Fruit fly (Drosophila melanogaster) whole organism, pupa: ENCODE measurements around the gene CG14221.
A peak's percentile ranks its signal among the peaks of the same experiment; 100 is the strongest.

Experiments used
- CG10348 ChIP-seq: fragments of 200-800 bp; sonication (Bioruptor generic); IDR thresholded peaks from 2 replicates; pipeline ENCODE4 v1.3.6; 2022; ENCODE audit warnings: missing biosample characterization, missing genetic modification characterization
- CG12605 ChIP-seq: fragments of 200-800 bp; sonication (Bioruptor generic); IDR thresholded peaks from 2 replicates; pipeline ENCODE4 v1.3.6; 2022; ENCODE audit warnings: missing biosample characterization, missing genetic modification characterization
- CG13204 ChIP-seq: fragments of 200-800 bp; sonication (Bioruptor generic); optimal IDR thresholded peaks from 2 replicates; lab custom pipeline; 2018; ENCODE audit warnings: missing biosample characterization, mild to moderate bottlenecking, missing genetic modification characterization, moderate library complexity
- CG14655 ChIP-seq: fragments of 200-800 bp; sonication (Bioruptor generic); optimal IDR thresholded peaks from 3 replicates; lab custom pipeline; 2017; ENCODE audit warnings: mild to moderate bottlenecking, missing biosample characterization, missing genetic modification reagents, missing genetic modification characterization
- CG15710 ChIP-seq: fragments of 200-800 bp; sonication (Bioruptor generic); optimal IDR thresholded peaks from 2 replicates; lab custom pipeline; 2018; ENCODE audit warnings: missing biosample characterization, mild to moderate bottlenecking, missing genetic modification characterization, moderate library complexity
- CG17806 ChIP-seq: fragments of 200-800 bp; sonication (Bioruptor generic); optimal IDR thresholded peaks from 2 replicates; lab custom pipeline; 2018; ENCODE audit warnings: missing biosample characterization, mild to moderate bottlenecking, missing genetic modification characterization, moderate library complexity
- CG32121 ChIP-seq: fragments of 200-800 bp; sonication (Bioruptor generic); IDR thresholded peaks from 2 replicates; pipeline ENCODE4 v1.3.6; 2022; ENCODE audit warnings: missing biosample characterization, missing genetic modification characterization
- CG34367 ChIP-seq: fragments of 200-800 bp; sonication (Bioruptor generic); optimal IDR thresholded peaks from 2 replicates; lab custom pipeline; 2018; ENCODE audit warnings: missing biosample characterization, mild to moderate bottlenecking, missing genetic modification characterization
- CG4496 ChIP-seq: fragments of 200-800 bp; sonication (Bioruptor generic); IDR thresholded peaks from 3 replicates; pipeline ENCODE4 v1.3.6; 2022; ENCODE audit warnings: missing biosample characterization, missing genetic modification characterization
- CG8159 ChIP-seq: fragments of 200-800 bp; sonication (Bioruptor generic); optimal IDR thresholded peaks from 3 replicates; lab custom pipeline; 2018; ENCODE audit warnings: missing biosample characterization, mild to moderate bottlenecking, missing genetic modification characterization, moderate library complexity
- CG8301 ChIP-seq: fragments of 200-800 bp; sonication (Bioruptor generic); optimal IDR thresholded peaks from 2 replicates; lab custom pipeline; 2018; ENCODE audit warnings: missing biosample characterization, mild to moderate bottlenecking, missing genetic modification characterization
- CG9948 ChIP-seq: fragments of 200-800 bp; sonication (Bioruptor generic); optimal IDR thresholded peaks from 2 replicates; lab custom pipeline; 2018; ENCODE audit warnings: missing biosample characterization, mild to moderate bottlenecking, missing genetic modification characterization, moderate library complexity
- D1 ChIP-seq: fragments of 200-800 bp; sonication (Bioruptor generic); optimal IDR thresholded peaks from 2 replicates; lab custom pipeline; 2018; ENCODE audit warnings: missing biosample characterization, mild to moderate bottlenecking, missing genetic modification characterization, moderate library complexity
- EcR ChIP-seq: fragments of 200-800 bp; sonication (Bioruptor generic); optimal IDR thresholded peaks from 3 replicates; lab custom pipeline; 2019; ENCODE audit warnings: missing biosample characterization, missing genetic modification characterization, mild to moderate bottlenecking, moderate library complexity, missing genetic modification reagents
- Ets98B ChIP-seq: fragments of 200-800 bp; sonication (Bioruptor generic); IDR thresholded peaks from 2 replicates; pipeline ENCODE4 v1.3.6; 2022; ENCODE audit warnings: missing biosample characterization, missing genetic modification characterization
- Pif1A ChIP-seq: fragments of 200-800 bp; sonication (Bioruptor generic); optimal IDR thresholded peaks from 3 replicates; lab custom pipeline; 2016; ENCODE audit warnings: missing biosample characterization, missing genetic modification characterization
- Pif1B ChIP-seq: fragments of 200-800 bp; sonication (Bioruptor generic); optimal IDR thresholded peaks from 3 replicates; lab custom pipeline; 2016; ENCODE audit warnings: missing biosample characterization, missing genetic modification characterization
- Snoo ChIP-seq: fragments of 200-800 bp; sonication (Bioruptor generic); optimal IDR thresholded peaks from 3 replicates; lab custom pipeline; 2017; ENCODE audit warnings: missing biosample characterization, mild to moderate bottlenecking, missing genetic modification characterization, inconsistent platforms
- fd96Ca ChIP-seq: fragments of 200-800 bp; sonication (Bioruptor generic); IDR thresholded peaks from 3 replicates; pipeline ENCODE4 v1.3.6; 2022; ENCODE audit warnings: missing biosample characterization, missing genetic modification characterization
- gl ChIP-seq: fragments of 200-800 bp; sonication (Bioruptor generic); optimal IDR thresholded peaks from 2 replicates; lab custom pipeline; 2018; ENCODE audit warnings: missing biosample characterization, mild to moderate bottlenecking, missing genetic modification characterization
- rn ChIP-seq: fragments of 200-800 bp; sonication (Bioruptor generic); IDR thresholded peaks from 2 replicates; pipeline ENCODE4 v1.3.6; 2022; ENCODE audit warnings: missing biosample characterization, missing genetic modification characterization

The CG14221 gene

DNA sequence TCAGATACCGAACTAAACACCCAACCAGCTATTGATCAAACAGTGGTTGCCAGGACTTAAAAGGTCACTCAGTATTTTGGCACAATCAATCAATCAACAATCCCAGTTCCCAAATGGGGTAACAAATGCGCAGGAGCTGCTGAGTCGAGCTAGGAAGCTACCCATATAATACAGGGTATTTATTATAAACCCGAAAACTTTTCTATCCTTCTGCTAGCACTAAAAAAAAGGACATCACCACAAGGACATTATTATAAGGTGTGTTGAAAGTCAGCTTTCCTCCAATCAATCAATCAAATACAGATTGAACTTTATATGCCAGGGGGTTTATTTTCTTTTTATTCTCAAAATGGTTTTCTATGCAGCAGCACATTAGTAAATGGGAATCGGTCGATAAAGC lies at the start of gene CG14221:
TSS of gene CG14221 (minus strand) at position 101 of the 400 bp plus-strand sequence.
- no peak for TF ChIP-seq CG13204 (GFP tag; lab: Kevin White, UChicago)
- no peak for TF ChIP-seq Pif1A (GFP tag; lab: Kevin White, UChicago)
- TF ChIP-seq Snoo (tag; lab: Kevin White, UChicago) = no peak
- TF ChIP-seq CG17806 (tag; lab: Kevin White, UChicago) = no peak
- TF ChIP-seq rn (GFP tag; lab: Robert Waterston, UW) = no peak
- no peak for TF ChIP-seq CG32121
- TF ChIP-seq Pif1B (GFP tag; lab: Kevin White, UChicago) = no peak
- TF ChIP-seq CG9948 (tag; lab: Kevin White, UChicago) = no peak
- no peak for TF ChIP-seq fd96Ca (GFP tag; lab: Robert Waterston, UW)

DNA sequence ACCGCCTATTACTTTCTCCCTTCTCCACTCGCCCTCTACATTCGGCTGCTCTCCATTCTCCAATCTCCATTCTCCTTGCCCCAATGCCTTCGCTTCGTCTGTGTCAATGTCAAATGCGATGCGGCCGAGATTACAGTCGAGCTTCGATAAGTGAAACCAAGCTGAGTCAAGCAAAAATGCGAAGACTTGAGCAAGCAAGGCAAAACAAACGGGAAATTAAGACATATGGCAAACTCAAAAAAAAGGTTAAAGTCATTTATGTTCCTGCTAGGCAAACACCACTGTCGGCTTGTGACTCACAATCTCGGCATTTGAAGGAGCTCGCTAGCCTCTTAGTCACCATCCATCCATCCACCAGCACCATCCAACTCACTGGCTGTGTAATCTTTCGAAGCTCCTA lies 47.4 kb upstream of the CG14221 start:
- peak; percentile 93 for TF ChIP-seq CG8301 (tag; lab: Kevin White, UChicago)
- TF ChIP-seq CG10348 (GFP tag; lab: Robert Waterston, UW) = peak; percentile 87
- TF ChIP-seq EcR (GFP tag; lab: Kevin White, UChicago) = peak; percentile 75
- TF ChIP-seq rn (GFP tag; lab: Robert Waterston, UW) = peak; percentile 92
- TF ChIP-seq CG8159 (tag; lab: Kevin White, UChicago) = peak; percentile 95
- TF ChIP-seq CG17806 (tag; lab: Kevin White, UChicago) = peak; percentile 97
- TF ChIP-seq D1 (tag; lab: Kevin White, UChicago) = no peak
- peak; percentile 98 for TF ChIP-seq CG15710 (tag; lab: Kevin White, UChicago)
- TF ChIP-seq Pif1A (GFP tag; lab: Kevin White, UChicago) = peak; percentile 98
- TF ChIP-seq Snoo (tag; lab: Kevin White, UChicago) = peak; percentile 99
- TF ChIP-seq fd96Ca (GFP tag; lab: Robert Waterston, UW) = peak; percentile 98
- TF ChIP-seq gl (tag; lab: Kevin White, UChicago) = peak; percentile 96
- TF ChIP-seq CG34367 (tag; lab: Kevin White, UChicago) = peak; percentile 98
- TF ChIP-seq CG13204 (GFP tag; lab: Kevin White, UChicago) = peak; percentile 96
- peak; percentile 97 for TF ChIP-seq Ets98B (GFP tag; lab: Robert Waterston, UW)
- peak; percentile 96 for TF ChIP-seq CG9948 (tag; lab: Kevin White, UChicago)
- peak; percentile 96 for TF ChIP-seq CG12605 (GFP tag; lab: Robert Waterston, UW)
- peak; percentile 99 for TF ChIP-seq Pif1B (GFP tag; lab: Kevin White, UChicago)
- peak; percentile 95 for TF ChIP-seq CG14655 (GFP tag; lab: Kevin White, UChicago)
- TF ChIP-seq CG4496 = peak; percentile 97
- TF ChIP-seq CG32121 = peak; percentile 94

DNA sequence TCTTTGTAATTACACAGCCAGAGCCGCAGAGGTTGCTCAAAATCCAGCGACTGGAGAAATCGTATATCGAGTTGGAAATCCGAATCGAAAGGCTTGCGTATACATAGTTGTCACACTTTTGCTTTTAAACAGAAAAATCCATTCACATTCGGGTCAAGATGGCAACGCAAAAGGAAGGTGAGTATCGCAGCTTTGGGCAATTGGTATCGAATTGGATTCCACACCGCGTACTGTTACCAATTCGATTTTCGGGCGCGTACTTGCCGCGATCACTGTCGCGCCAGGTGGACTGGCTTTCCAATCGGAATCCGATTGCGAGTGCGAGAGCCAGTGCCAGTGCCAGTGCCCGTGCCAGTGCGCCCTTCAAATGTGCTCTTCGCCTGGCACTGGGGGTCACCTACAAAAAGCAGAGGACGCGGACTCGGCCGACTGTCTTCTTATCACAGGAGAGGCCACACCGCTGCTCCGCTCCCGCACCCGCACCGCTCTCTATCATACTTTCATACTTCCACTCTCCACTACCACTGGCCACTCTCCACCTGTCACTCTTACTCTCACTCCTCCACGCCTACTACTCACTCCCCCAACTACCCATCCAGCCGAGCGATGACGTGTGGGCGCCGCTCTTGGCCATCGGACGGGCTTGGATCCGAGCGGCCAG lies 46.5 kb upstream of the CG14221 start:
- no peak for TF ChIP-seq CG9948 (tag; lab: Kevin White, UChicago)
- TF ChIP-seq Ets98B (GFP tag; lab: Robert Waterston, UW) = no peak
- no peak for TF ChIP-seq EcR (GFP tag; lab: Kevin White, UChicago)
- TF ChIP-seq CG14655 (GFP tag; lab: Kevin White, UChicago) = no peak
- no peak for TF ChIP-seq CG4496
- TF ChIP-seq CG15710 (tag; lab: Kevin White, UChicago) = no peak
- no peak for TF ChIP-seq Snoo (tag; lab: Kevin White, UChicago)
- no peak for TF ChIP-seq CG13204 (GFP tag; lab: Kevin White, UChicago)
- no peak for TF ChIP-seq CG8159 (tag; lab: Kevin White, UChicago)
- TF ChIP-seq fd96Ca (GFP tag; lab: Robert Waterston, UW) = no peak
- TF ChIP-seq CG8301 (tag; lab: Kevin White, UChicago) = no peak

DNA sequence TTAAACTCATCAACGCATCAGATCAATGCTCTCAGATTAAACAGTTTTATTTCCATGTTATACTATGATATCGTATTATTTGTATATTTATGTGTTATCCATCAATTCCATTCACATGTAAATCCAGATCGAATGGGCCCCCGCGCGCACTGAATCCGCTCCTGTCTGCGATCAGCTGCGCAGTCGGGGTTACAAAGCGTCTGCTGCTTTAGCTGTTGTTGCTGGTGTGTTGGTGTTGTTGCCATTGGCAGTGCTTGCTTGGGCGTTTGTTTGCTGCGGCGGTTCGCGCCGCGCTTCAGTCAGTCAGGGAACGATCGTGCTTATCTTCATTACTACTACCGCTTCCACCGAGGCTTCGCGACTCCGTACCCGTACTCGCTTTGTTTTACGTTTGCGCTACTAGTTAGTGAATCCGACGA lies 46.0 kb upstream of the CG14221 start, which contains the start of gene Zw:
TSS of gene Zw (plus strand) at position 262 of the 419 bp plus-strand sequence.
- peak; percentile 14 for TF ChIP-seq Pif1B (GFP tag; lab: Kevin White, UChicago)
- TF ChIP-seq rn (GFP tag; lab: Robert Waterston, UW) = 0 out of 2 replicates have a peak, but pooled peaks have one; percentile 34
- TF ChIP-seq CG13204 (GFP tag; lab: Kevin White, UChicago) = peak; percentile 95
- peak; percentile 52 for TF ChIP-seq CG14655 (GFP tag; lab: Kevin White, UChicago)
- peak; percentile 26 for TF ChIP-seq CG9948 (tag; lab: Kevin White, UChicago)
- TF ChIP-seq CG8301 (tag; lab: Kevin White, UChicago) = peak; percentile 36
- no peak for TF ChIP-seq gl (tag; lab: Kevin White, UChicago)
- no peak for TF ChIP-seq D1 (tag; lab: Kevin White, UChicago)
- peak; percentile 67 for TF ChIP-seq Pif1A (GFP tag; lab: Kevin White, UChicago)
- TF ChIP-seq CG17806 (tag; lab: Kevin White, UChicago) = peak; percentile 38
- TF ChIP-seq fd96Ca (GFP tag; lab: Robert Waterston, UW) = peak; percentile 74
- TF ChIP-seq CG34367 (tag; lab: Kevin White, UChicago) = peak; percentile 29
- no peak for TF ChIP-seq CG10348 (GFP tag; lab: Robert Waterston, UW)
- TF ChIP-seq CG4496 = peak; percentile 75
- TF ChIP-seq CG8159 (tag; lab: Kevin White, UChicago) = peak; percentile 45
- peak; percentile 40 for TF ChIP-seq Snoo (tag; lab: Kevin White, UChicago)
- peak; percentile 28 for TF ChIP-seq EcR (GFP tag; lab: Kevin White, UChicago)
- TF ChIP-seq CG12605 (GFP tag; lab: Robert Waterston, UW) = no peak
- TF ChIP-seq Ets98B (GFP tag; lab: Robert Waterston, UW) = peak; percentile 72
- peak; percentile 25; the same call in 1 of the 2 replicates for TF ChIP-seq CG32121
- TF ChIP-seq CG15710 (tag; lab: Kevin White, UChicago) = peak; percentile 36

DNA sequence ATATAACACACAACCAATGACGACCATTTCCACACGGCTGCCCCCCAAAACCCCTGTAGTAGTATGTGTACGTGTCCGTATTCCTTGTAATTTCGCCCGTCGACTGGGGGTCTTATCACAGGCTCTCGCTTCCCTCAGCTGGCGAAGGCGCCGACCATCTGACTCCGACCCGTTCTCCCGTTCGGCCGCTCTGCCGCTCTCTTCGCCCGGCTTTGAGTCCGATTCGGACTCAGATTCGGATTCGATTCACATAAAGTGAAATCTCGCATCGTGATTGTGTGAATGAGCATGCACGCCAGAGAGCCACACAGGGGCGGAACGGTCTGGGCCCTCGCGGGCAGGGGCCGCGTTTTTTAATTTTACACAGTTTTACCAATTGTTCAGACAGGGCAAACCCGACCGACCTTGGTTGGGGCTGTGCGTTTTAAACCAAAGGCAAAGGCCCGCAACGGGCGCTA lies 44.7 kb upstream of the CG14221 start:
- TF ChIP-seq CG14655 (GFP tag; lab: Kevin White, UChicago) = peak; percentile 36
- TF ChIP-seq CG32121 = peak; percentile 48; the same call in 1 of the 2 replicates
- 0 out of 2 replicates have a peak, but pooled peaks have one; percentile 27 for TF ChIP-seq rn (GFP tag; lab: Robert Waterston, UW)
- peak; percentile 15 for TF ChIP-seq CG15710 (tag; lab: Kevin White, UChicago)
- TF ChIP-seq CG17806 (tag; lab: Kevin White, UChicago) = no peak
- TF ChIP-seq CG34367 (tag; lab: Kevin White, UChicago) = no peak
- TF ChIP-seq CG9948 (tag; lab: Kevin White, UChicago) = no peak
- TF ChIP-seq EcR (GFP tag; lab: Kevin White, UChicago) = peak; percentile 46
- peak; percentile 32 for TF ChIP-seq CG8159 (tag; lab: Kevin White, UChicago)
- TF ChIP-seq fd96Ca (GFP tag; lab: Robert Waterston, UW) = peak; percentile 74
- peak; percentile 77 for TF ChIP-seq CG13204 (GFP tag; lab: Kevin White, UChicago)
- TF ChIP-seq gl (tag; lab: Kevin White, UChicago) = no peak
- peak; percentile 72 for TF ChIP-seq CG4496
- TF ChIP-seq Pif1A (GFP tag; lab: Kevin White, UChicago) = no peak
- no peak for TF ChIP-seq CG10348 (GFP tag; lab: Robert Waterston, UW)
- peak; percentile 11 for TF ChIP-seq CG8301 (tag; lab: Kevin White, UChicago)
- TF ChIP-seq CG12605 (GFP tag; lab: Robert Waterston, UW) = peak; percentile 50
- TF ChIP-seq Snoo (tag; lab: Kevin White, UChicago) = peak; percentile 43
- no peak for TF ChIP-seq D1 (tag; lab: Kevin White, UChicago)
- TF ChIP-seq Pif1B (GFP tag; lab: Kevin White, UChicago) = peak; percentile 6
- peak; percentile 61; the same call in 1 of the 2 replicates for TF ChIP-seq Ets98B (GFP tag; lab: Robert Waterston, UW)
